Worm (Caenorhabditis elegans) whole organism, early embryonic: ENCODE results near the gene vms-1.

ENCODE experiments used
- ama-1 ChIP-seq: fragments of 150-350 bp; optimal IDR thresholded peaks from 2 replicates; lab custom pipeline; 2014
- flt-1 ChIP-seq: fragments of 200-800 bp; sonication (Bioruptor generic); IDR thresholded peaks from 2 replicates; pipeline ENCODE4 v1.3.6; 2022; ENCODE audit warnings: missing genetic modification characterization, missing compliant biosample characterization
- sea-1 ChIP-seq: fragments of 200-800 bp; sonication (Bioruptor generic); conservative IDR thresholded peaks from 2 replicates; pipeline ENCODE4 v1.3.6; 2022; ENCODE audit warnings: missing genetic modification characterization, missing compliant biosample characterization

- TF ChIP-seq ama-1 (lab: Kevin White, UChicago): no peak
- no peak for TF ChIP-seq sea-1
- no peak for TF ChIP-seq flt-1 (GFP tag; lab: Robert Waterston, UW)
Observed at ce11 chrIII:8115877-8116276, 27.5 kb downstream of the vms-1 start.
